Worm (Caenorhabditis elegans) whole organism, L1 larva: ENCODE measurements around the gene spp-12.

Source experiments
- C16A3.4 ChIP-seq: fragments of 150-350 bp; optimal IDR thresholded peaks from 2 replicates; lab custom pipeline; 2014; ENCODE audit warnings: missing biosample characterization, missing genetic modification characterization
- C34B4.2 ChIP-seq: sonication (generic microtip); optimal IDR thresholded peaks from 2 replicates; lab custom pipeline; 2017; ENCODE audit warnings: mild to moderate bottlenecking, missing genetic modification characterization, missing compliant biosample characterization
- F16B12.6 ChIP-seq: fragments of 150-350 bp; optimal IDR thresholded peaks from 2 replicates; lab custom pipeline; 2014; ENCODE audit warnings: missing biosample characterization, missing genetic modification characterization
- aly-2 ChIP-seq: fragments of 150-350 bp; optimal IDR thresholded peaks from 2 replicates; lab custom pipeline; 2014; ENCODE audit warnings: missing biosample characterization, missing genetic modification characterization
- ces-1 ChIP-seq: fragments of 150-350 bp; optimal IDR thresholded peaks from 2 replicates; lab custom pipeline; 2014; ENCODE audit warnings: missing biosample characterization, missing genetic modification reagents, missing genetic modification characterization
- egl-13 ChIP-seq: sonication (generic microtip); optimal IDR thresholded peaks from 2 replicates; lab custom pipeline; 2016; ENCODE audit warnings: missing genotype, missing genetic modification reagents, missing genetic modification characterization, missing compliant biosample characterization
- egl-27 ChIP-seq, 2 experiments: fragments of 150-350 bp in 1 of 2; sonication (generic microtip); optimal IDR thresholded peaks; 3 replicates each; lab custom pipeline; 2017 to 2018; ENCODE audit warnings: missing biosample characterization in 2 of 2, missing genetic modification characterization in 2 of 2, missing genetic modification reagents in 2 of 2
- elt-2 ChIP-seq: sonication (generic microtip); optimal IDR thresholded peaks from 2 replicates; lab custom pipeline; 2016; ENCODE audit warnings: missing genetic modification characterization, mild to moderate bottlenecking, inconsistent platforms, missing compliant biosample characterization, missing genetic modification reagents
- ets-5 ChIP-seq: fragments of 200-800 bp; sonication (Bioruptor generic); IDR thresholded peaks from 2 replicates; pipeline ENCODE4 v1.3.6; 2022; ENCODE audit warnings: missing genetic modification characterization, missing compliant biosample characterization
- fkh-10 ChIP-seq: sonication (generic microtip); optimal IDR thresholded peaks from 2 replicates; lab custom pipeline; 2017; ENCODE audit warnings: missing biosample characterization, missing genetic modification reagents, missing genetic modification characterization
- fkh-4 ChIP-seq: sonication (generic microtip); optimal IDR thresholded peaks from 2 replicates; lab custom pipeline; 2016; ENCODE audit warnings: missing compliant biosample characterization, missing genetic modification characterization, borderline replicate concordance
- hpl-2 ChIP-seq: fragments of 150-350 bp; optimal IDR thresholded peaks from 2 replicates; lab custom pipeline; 2014; ENCODE audit warnings: missing biosample characterization, missing genetic modification reagents, missing genetic modification characterization
- isw-1 ChIP-seq: fragments of 200-800 bp; sonication (Bioruptor generic); IDR thresholded peaks from 2 replicates; pipeline ENCODE4 v1.3.6; 2022; ENCODE audit warnings: missing genetic modification characterization, missing compliant biosample characterization
- jun-1 ChIP-seq: fragments of 150-350 bp; optimal IDR thresholded peaks from 2 replicates; lab custom pipeline; 2014; ENCODE audit warnings: missing biosample characterization, missing genetic modification reagents, missing genetic modification characterization
- lin-13 ChIP-seq: fragments of 150-350 bp; optimal IDR thresholded peaks from 2 replicates; lab custom pipeline; 2014; ENCODE audit warnings: missing biosample characterization, missing genetic modification reagents, missing genetic modification characterization
- lin-14 ChIP-seq: fragments of 200-800 bp; sonication (Bioruptor generic); optimal IDR thresholded peaks from 2 replicates; lab custom pipeline; 2018; ENCODE audit warnings: mild to moderate bottlenecking, missing genetic modification characterization, moderate library complexity, missing compliant biosample characterization
- lin-15B ChIP-seq: fragments of 150-350 bp; sonication (generic microtip); optimal IDR thresholded peaks from 3 replicates; lab custom pipeline; 2014; ENCODE audit warnings: missing biosample characterization, missing genetic modification characterization
- lin-35 ChIP-seq, 2 experiments: fragments of 150-350 bp; optimal IDR thresholded peaks; 2 replicates each; lab custom pipeline; 2014; ENCODE audit warnings: missing biosample characterization in 2 of 2, missing genetic modification characterization in 2 of 2, missing genetic modification reagents in 2 of 2
- lin-39 ChIP-seq: fragments of 150-350 bp; optimal IDR thresholded peaks from 2 replicates; lab custom pipeline; 2014; ENCODE audit warnings: missing biosample characterization, missing genetic modification reagents, missing genetic modification characterization
- lsy-2 ChIP-seq, 2 experiments: fragments of 150-350 bp; optimal IDR thresholded peaks; 2 replicates each; lab custom pipeline; 2014; ENCODE audit warnings: missing biosample characterization in 2 of 2, missing genetic modification characterization in 2 of 2
- nhr-11 ChIP-seq: fragments of 150-350 bp; optimal IDR thresholded peaks from 2 replicates; lab custom pipeline; 2014; ENCODE audit warnings: missing biosample characterization, missing genetic modification characterization
- nhr-12 ChIP-seq: sonication (generic microtip); optimal IDR thresholded peaks from 2 replicates; lab custom pipeline; 2017; ENCODE audit warnings: missing biosample characterization, missing genetic modification characterization
- nhr-19 ChIP-seq: fragments of 200-800 bp; sonication (Bioruptor generic); conservative IDR thresholded peaks from 2 replicates; pipeline ENCODE4 v1.3.6; 2022; ENCODE audit warnings: missing genetic modification characterization, missing compliant biosample characterization
- nhr-47 ChIP-seq: sonication (generic microtip); optimal IDR thresholded peaks from 2 replicates; lab custom pipeline; 2016; ENCODE audit warnings: mild to moderate bottlenecking, missing genetic modification characterization, moderate library complexity, missing compliant biosample characterization
- nhr-71 ChIP-seq: sonication (generic microtip); optimal IDR thresholded peaks from 2 replicates; lab custom pipeline; 2016; ENCODE audit warnings: mild to moderate bottlenecking, missing genetic modification characterization, moderate library complexity, missing compliant biosample characterization
- nhr-76 ChIP-seq: sonication (generic microtip); optimal IDR thresholded peaks from 2 replicates; lab custom pipeline; 2017; ENCODE audit warnings: missing biosample characterization, missing genetic modification characterization
- nhr-85 ChIP-seq: sonication (generic microtip); peaks from one replicate; lab custom pipeline; 2016; ENCODE audit warnings: missing genetic modification characterization, inconsistent platforms, missing compliant biosample characterization
- pag-3 ChIP-seq: sonication (generic microtip); optimal IDR thresholded peaks from 2 replicates; lab custom pipeline; 2017; ENCODE audit warnings: missing genetic modification characterization, mild to moderate bottlenecking, missing compliant biosample characterization, antibody characterized with exemption, borderline replicate concordance; ENCODE audit not compliant: insufficient read depth
- pqm-1 ChIP-seq: sonication (generic microtip); optimal IDR thresholded peaks from 3 replicates; lab custom pipeline; 2017; ENCODE audit warnings: missing biosample characterization, missing genetic modification characterization
- snpc-4 ChIP-seq: fragments of 150-350 bp; optimal IDR thresholded peaks from 2 replicates; lab custom pipeline; 2014; ENCODE audit warnings: missing biosample characterization, missing genetic modification characterization
- sox-4 ChIP-seq: sonication (generic microtip); optimal IDR thresholded peaks from 2 replicates; lab custom pipeline; 2016; ENCODE audit warnings: missing genetic modification characterization, missing compliant biosample characterization
- sptf-1 ChIP-seq: fragments of 150-350 bp; optimal IDR thresholded peaks from 2 replicates; lab custom pipeline; 2014; ENCODE audit warnings: missing biosample characterization, missing genetic modification characterization
- sup-37 ChIP-seq: fragments of 200-800 bp; sonication (Bioruptor generic); optimal IDR thresholded peaks from 2 replicates; lab custom pipeline; 2018; ENCODE audit warnings: mild to moderate bottlenecking, missing genetic modification characterization, missing compliant biosample characterization
- tbx-2 ChIP-seq: sonication (generic microtip); optimal IDR thresholded peaks from 2 replicates; lab custom pipeline; 2016; ENCODE audit warnings: missing genetic modification characterization, missing compliant biosample characterization
- unc-130 ChIP-seq: fragments of 150-350 bp; optimal IDR thresholded peaks from 2 replicates; lab custom pipeline; 2017; ENCODE audit warnings: missing biosample characterization, missing genetic modification characterization, inconsistent platforms
- unc-30 ChIP-seq: sonication (generic microtip); optimal IDR thresholded peaks from 2 replicates; lab custom pipeline; 2017; ENCODE audit warnings: missing biosample characterization, missing genetic modification characterization
- unc-86 ChIP-seq: sonication (generic microtip); optimal IDR thresholded peaks from 2 replicates; lab custom pipeline; 2016; ENCODE audit warnings: missing genetic modification characterization, missing compliant biosample characterization
- ztf-11 ChIP-seq, 2 experiments: sonication (generic microtip); optimal IDR thresholded peaks; 2 replicates each; lab custom pipeline; 2016 to 2017; ENCODE audit warnings: missing genetic modification characterization in 2 of 2, missing biosample characterization in 1 of 2, missing compliant biosample characterization in 1 of 2

spp-12 gene

ce11 chrV:13858906-13859305, 30.7 kb upstream of the spp-12 start, which contains the start of gene srx-135:
TSS of gene srx-135 (plus strand) at chrV:13859206.
- TF ChIP-seq nhr-85 (tag; lab: Kevin White, UChicago) = no peak

DNA sequence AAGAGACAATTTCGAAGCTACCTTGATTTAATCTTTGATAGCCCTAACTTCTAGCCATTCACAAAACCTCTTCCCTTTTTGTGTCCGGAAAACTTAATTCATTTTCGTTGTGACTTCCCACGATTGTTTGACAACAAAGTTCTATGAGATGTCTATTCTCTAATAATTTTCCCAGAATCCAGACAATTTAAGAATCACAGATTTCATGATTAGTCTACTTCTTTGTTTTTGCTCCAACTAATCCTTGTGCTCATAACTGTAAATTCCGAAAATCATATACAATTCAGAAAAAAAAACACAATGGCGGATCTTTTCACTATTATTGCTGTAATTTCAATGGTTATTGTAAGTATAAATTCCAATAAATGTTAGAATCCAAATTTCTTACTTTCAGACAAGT, 27.1 kb upstream of the spp-12 start, which contains the start of gene srx-137:
Gene srx-137, plus strand, starts transcription at position 301 of the 400 bp plus-strand sequence.
- TF ChIP-seq tbx-2 (no peak), snpc-4 (tag; lab: Kevin White, UChicago) (no peak), unc-30 (no peak), pag-3 (tag; lab: Kevin White, UChicago) (no peak), isw-1 (no peak), egl-13 (tag; lab: Kevin White, UChicago) (no peak), C16A3.4 (tag; lab: Kevin White, UChicago) (no peak), ces-1 (GFP tag; lab: Kevin White, UChicago) (no peak), sox-4 (no peak), lin-14 (GFP tag; lab: Kevin White, UChicago) (no peak), egl-27 (tag; optimal IDR thresholded peaks at IDR 0.05; lab: Kevin White, UChicago) (no peak), lin-15B (tag; lab: Kevin White, UChicago) (no peak), fkh-4 (no peak), lin-13 (no peak), nhr-71 (tag; lab: Kevin White, UChicago) (no peak), aly-2 (tag; lab: Kevin White, UChicago) (no peak)

ce11 chrV:13863700-13864099, 25.9 kb upstream of the spp-12 start:
- TF ChIP-seq lsy-2 (tag; optimal IDR thresholded peaks at IDR 0.05; lab: Kevin White, UChicago) (no peak), nhr-47 (tag; lab: Kevin White, UChicago) (no peak)

ce11 chrV:13866353-13866752, 23.3 kb upstream of the spp-12 start, which contains the start of gene nhr-175:
TSS of gene nhr-175 (plus strand) at chrV:13866691.
- TF ChIP-seq nhr-85 (tag; lab: Kevin White, UChicago) = peak; percentile 61
- TF ChIP-seq nhr-76 (tag; lab: Kevin White, UChicago) = no peak
- TF ChIP-seq, all 84 proteins: peak for 1

ce11 chrV:13869551-13869950, 20.1 kb upstream of the spp-12 start:
- peak; percentile 85 for TF ChIP-seq nhr-11 (tag; lab: Kevin White, UChicago)
- TF ChIP-seq nhr-19 (GFP tag; lab: Robert Waterston, UW) = peak; percentile 14; the same call in 1 of the 2 replicates
- TF ChIP-seq sup-37 = no peak

- TF ChIP-seq lin-39 (tag; lab: Kevin White, UChicago) = no peak
- no peak for TF ChIP-seq fkh-10 (GFP tag; lab: Kevin White, UChicago)
- TF ChIP-seq lin-35 (GFP tag; optimal IDR thresholded peaks at IDR 0.05; lab: Kevin White, UChicago) = no peak
- TF ChIP-seq nhr-11 (tag; lab: Kevin White, UChicago) = no peak
- TF ChIP-seq unc-130 (tag; lab: Kevin White, UChicago) = no peak
- no peak for TF ChIP-seq ztf-11 (tag; optimal IDR thresholded peaks at IDR 0.05; lab: Kevin White, UChicago)
- TF ChIP-seq nhr-47 (tag; lab: Kevin White, UChicago) = no peak
- TF ChIP-seq hpl-2 = no peak
- no peak for TF ChIP-seq aly-2 (tag; lab: Kevin White, UChicago)
- no peak for TF ChIP-seq egl-13 (tag; lab: Kevin White, UChicago)
- no peak for TF ChIP-seq C34B4.2
- no peak for TF ChIP-seq ets-5 (GFP tag; lab: Robert Waterston, UW)
- no peak for TF ChIP-seq F16B12.6 (tag; lab: Kevin White, UChicago)
- TF ChIP-seq sptf-1 (tag; lab: Kevin White, UChicago) = no peak
- no peak for TF ChIP-seq nhr-71 (tag; lab: Kevin White, UChicago)
- no peak for TF ChIP-seq elt-2 (tag; lab: Kevin White, UChicago)
- TF ChIP-seq nhr-12 (tag; lab: Kevin White, UChicago) = no peak
- TF ChIP-seq unc-86 (tag; lab: Kevin White, UChicago) = no peak
- no peak for TF ChIP-seq pqm-1
- TF ChIP-seq jun-1 (tag; lab: Kevin White, UChicago) = no peak
Observed at ce11 chrV:13872895-13873294, 16.7 kb upstream of the spp-12 start, which contains the start of gene cpt-5. TSS of gene cpt-5 (plus strand) at chrV:13873195.
